Worm (Caenorhabditis elegans) whole organism, early embryonic: Measurements from ENCODE around the gene T05C1.1.

Source experiments
- B0310.2 ChIP-seq: sonication (generic microtip); optimal IDR thresholded peaks from 2 replicates; lab custom pipeline; 2016; ENCODE audit warnings: mild to moderate bottlenecking, missing genetic modification characterization, missing compliant biosample characterization
- F13C5.2 ChIP-seq: sonication (generic microtip); optimal IDR thresholded peaks from 2 replicates; lab custom pipeline; 2017; ENCODE audit warnings: mild to moderate bottlenecking, missing genetic modification characterization, inconsistent platforms, missing compliant biosample characterization
- aly-1 ChIP-seq: sonication (generic microtip); optimal IDR thresholded peaks from 2 replicates; lab custom pipeline; 2016; ENCODE audit warnings: missing genetic modification characterization, missing compliant biosample characterization
- ama-1 ChIP-seq: fragments of 150-350 bp; optimal IDR thresholded peaks from 2 replicates; lab custom pipeline; 2014
- ceh-13 ChIP-seq: fragments of 200-800 bp; sonication (Bioruptor generic); optimal IDR thresholded peaks from 2 replicates; lab custom pipeline; 2018; ENCODE audit warnings: mild to moderate bottlenecking, missing genetic modification characterization, missing compliant biosample characterization
- ceh-36 ChIP-seq: sonication (generic microtip); optimal IDR thresholded peaks from 2 replicates; lab custom pipeline; 2016; ENCODE audit warnings: missing genetic modification characterization, inconsistent platforms, missing compliant biosample characterization
- ets-7 ChIP-seq: sonication (generic microtip); optimal IDR thresholded peaks from 2 replicates; lab custom pipeline; 2016; ENCODE audit warnings: missing genotype, missing genetic modification characterization, missing compliant biosample characterization
- flt-1 ChIP-seq: fragments of 200-800 bp; sonication (Bioruptor generic); IDR thresholded peaks from 2 replicates; pipeline ENCODE4 v1.3.6; 2022; ENCODE audit warnings: missing genetic modification characterization, missing compliant biosample characterization
- hmbx-1 ChIP-seq: sonication (generic microtip); optimal IDR thresholded peaks from 2 replicates; lab custom pipeline; 2016; ENCODE audit warnings: mild to moderate bottlenecking, missing genetic modification characterization, missing compliant biosample characterization
- hmg-4 ChIP-seq: fragments of 200-800 bp; sonication (Bioruptor generic); optimal IDR thresholded peaks from 2 replicates; lab custom pipeline; 2018; ENCODE audit warnings: mild to moderate bottlenecking, missing genetic modification characterization, missing compliant biosample characterization
- tbx-11 ChIP-seq: fragments of 200-800 bp; sonication (Bioruptor generic); IDR thresholded peaks from 2 replicates; pipeline ENCODE4 v1.3.6; 2022; ENCODE audit warnings: missing genetic modification characterization, missing compliant biosample characterization
- tbx-37 ChIP-seq: fragments of 200-800 bp; sonication (Bioruptor generic); conservative IDR thresholded peaks from 2 replicates; pipeline ENCODE4 v1.3.6; 2022; ENCODE audit warnings: missing genetic modification reagents, missing genetic modification characterization, missing compliant biosample characterization
- tra-4 ChIP-seq: sonication (generic microtip); optimal IDR thresholded peaks from 2 replicates; lab custom pipeline; 2017; ENCODE audit warnings: missing genetic modification characterization, missing compliant biosample characterization

DNA sequence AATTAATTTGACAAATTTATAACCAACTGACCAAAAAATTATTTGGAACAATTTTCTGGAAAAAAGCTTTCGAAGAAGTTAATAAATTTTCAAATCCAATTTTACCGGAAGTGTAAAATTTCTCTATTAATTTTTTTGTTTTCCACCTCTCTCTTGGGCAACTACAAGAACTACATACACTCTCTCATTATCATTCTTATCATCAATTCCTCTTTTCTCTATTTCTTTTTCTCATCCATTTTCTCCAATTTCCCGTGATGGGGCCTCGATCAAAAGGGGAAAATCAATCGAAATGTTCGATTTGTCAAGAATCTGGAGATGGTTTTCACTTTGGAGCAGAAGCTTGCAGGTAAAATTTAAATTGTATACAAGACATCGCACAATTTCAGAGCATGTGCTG lies 45.3 kb upstream of the T05C1.1 start, which contains the start of gene nhr-109:
- TF ChIP-seq tbx-11 (GFP tag; lab: Robert Waterston, UW) = no peak
- no peak for TF ChIP-seq aly-1
- TF ChIP-seq hmbx-1 = no peak
- no peak for TF ChIP-seq flt-1 (GFP tag; lab: Robert Waterston, UW)
- TF ChIP-seq ama-1 (lab: Kevin White, UChicago) = no peak
- TF ChIP-seq F13C5.2 = no peak
- TF ChIP-seq hmg-4 (GFP tag; lab: Kevin White, UChicago) = no peak
- no peak for TF ChIP-seq ceh-36 (tag; lab: Kevin White, UChicago)
- TF ChIP-seq tra-4 (tag; lab: Kevin White, UChicago) = no peak
- no peak for TF ChIP-seq B0310.2
- TF ChIP-seq tbx-37 (GFP tag; lab: Robert Waterston, UW) = no peak
- TF ChIP-seq ets-7 (tag; lab: Kevin White, UChicago) = no peak
- no peak for TF ChIP-seq ceh-13 (GFP tag; lab: Kevin White, UChicago)
